Worm (Caenorhabditis elegans): ENCODE data around the gene F35D2.1.

- no peak for TF ChIP-seq D1046.2 (GFP tag; IDR thresholded peaks at IDR 0.05)
- no peak for TF ChIP-seq dve-1 (tag; optimal IDR thresholded peaks at IDR 0.05; ENCODE audit: insufficient read depth)
- TF ChIP-seq unc-62 (GFP tag; optimal IDR thresholded peaks at IDR 0.05 in 1 of 2): no peak
- no peak for TF ChIP-seq unc-62 (tag; optimal IDR thresholded peaks at IDR 0.05)
- TF ChIP-seq tag-97 (GFP tag; IDR thresholded peaks at IDR 0.05): no peak
- no peak for TF ChIP-seq daf-16 (GFP tag; optimal IDR thresholded peaks at IDR 0.05)
- no peak for TF ChIP-seq daf-16 (tag; optimal IDR thresholded peaks at IDR 0.05)
- no peak for TF ChIP-seq ceh-62 (tag; optimal IDR thresholded peaks at IDR 0.05)
- TF ChIP-seq lir-3 (tag; optimal IDR thresholded peaks at IDR 0.05): no peak
- no peak for TF ChIP-seq zag-1 (tag; optimal IDR thresholded peaks at IDR 0.05)
- no peak for TF ChIP-seq mes-2 (tag; optimal IDR thresholded peaks at IDR 0.05; ENCODE audit: poor library complexity, severe bottlenecking)
- TF ChIP-seq fkh-10 (GFP tag; optimal IDR thresholded peaks at IDR 0.05): no peak
Observed at ce11 chrII:7614334-7614733, 38.6 kb downstream of the F35D2.1 start.
